Worm (Caenorhabditis elegans): ENCODE measurements around the gene mltn-8.

- TF ChIP-seq hmg-1.1 (GFP tag; IDR thresholded peaks at IDR 0.05) (no peak), F49E8.2 (tag; optimal IDR thresholded peaks at IDR 0.05; ENCODE audit: borderline replicate concordance) (no peak), ZK546.5 (tag; optimal IDR thresholded peaks at IDR 0.05) (no peak), ama-1 (optimal IDR thresholded peaks at IDR 0.05) (no peak), nhr-6 (tag; optimal IDR thresholded peaks at IDR 0.05) (no peak), ztf-11 (tag; optimal IDR thresholded peaks at IDR 0.05) (no peak), dmd-6 (GFP tag; IDR thresholded peaks at IDR 0.05) (no peak), nhr-11 (tag; optimal IDR thresholded peaks at IDR 0.05) (no peak), aly-2 (tag; optimal IDR thresholded peaks at IDR 0.05) (no peak), hlh-30 (tag; optimal IDR thresholded peaks at IDR 0.05; ENCODE audit: insufficient read depth) (no peak), nhr-102 (tag; optimal IDR thresholded peaks at IDR 0.05) (no peak), nhr-111 (GFP tag; optimal IDR thresholded peaks at IDR 0.05) (no peak), lin-15B (tag; optimal IDR thresholded peaks at IDR 0.05) (no peak), hif-1 (tag; optimal IDR thresholded peaks at IDR 0.05) (no peak)
Measured at ce11 chrV:428844-429243, 48.8 kb upstream of the mltn-8 start, which contains the start of gene B0554.4.
